Worm (Caenorhabditis elegans) whole organism, early embryonic: ENCODE results near the gene tftc-1.

Experiments used
- B0310.2 ChIP-seq: sonication (generic microtip); optimal IDR thresholded peaks from 2 replicates; lab custom pipeline; 2016; ENCODE audit warnings: mild to moderate bottlenecking, missing genetic modification characterization, missing compliant biosample characterization
- aly-1 ChIP-seq: sonication (generic microtip); optimal IDR thresholded peaks from 2 replicates; lab custom pipeline; 2016; ENCODE audit warnings: missing genetic modification characterization, missing compliant biosample characterization
- ama-1 ChIP-seq: fragments of 150-350 bp; optimal IDR thresholded peaks from 2 replicates; lab custom pipeline; 2014
- flt-1 ChIP-seq: fragments of 200-800 bp; sonication (Bioruptor generic); IDR thresholded peaks from 2 replicates; pipeline ENCODE4 v1.3.6; 2022; ENCODE audit warnings: missing genetic modification characterization, missing compliant biosample characterization
- hmbx-1 ChIP-seq: sonication (generic microtip); optimal IDR thresholded peaks from 2 replicates; lab custom pipeline; 2016; ENCODE audit warnings: mild to moderate bottlenecking, missing genetic modification characterization, missing compliant biosample characterization
- hnd-1 ChIP-seq: sonication (generic microtip); optimal IDR thresholded peaks from 2 replicates; lab custom pipeline; 2016; ENCODE audit warnings: missing genetic modification characterization, missing compliant biosample characterization
- pes-1 ChIP-seq: fragments of 200-800 bp; sonication (Bioruptor generic); IDR thresholded peaks from 2 replicates; pipeline ENCODE4 v1.3.6; 2022; ENCODE audit warnings: missing genetic modification reagents, missing genetic modification characterization, missing compliant biosample characterization
- scrt-1 ChIP-seq: fragments of 200-800 bp; sonication (Bioruptor generic); IDR thresholded peaks from 2 replicates; pipeline ENCODE4 v1.3.6; 2022; ENCODE audit warnings: missing genetic modification characterization, missing compliant biosample characterization
- sea-1 ChIP-seq: fragments of 200-800 bp; sonication (Bioruptor generic); conservative IDR thresholded peaks from 2 replicates; pipeline ENCODE4 v1.3.6; 2022; ENCODE audit warnings: missing genetic modification characterization, missing compliant biosample characterization
- tbx-11 ChIP-seq: fragments of 200-800 bp; sonication (Bioruptor generic); IDR thresholded peaks from 2 replicates; pipeline ENCODE4 v1.3.6; 2022; ENCODE audit warnings: missing genetic modification characterization, missing compliant biosample characterization
- tra-4 ChIP-seq: sonication (generic microtip); optimal IDR thresholded peaks from 2 replicates; lab custom pipeline; 2017; ENCODE audit warnings: missing genetic modification characterization, missing compliant biosample characterization

ce11 chrIV:2329540-2329939 is 19.5 kb upstream of the tftc-1 start, which contains the start of gene nhr-236:
- TF ChIP-seq tbx-11 (GFP tag; lab: Robert Waterston, UW) = no peak
- no peak for TF ChIP-seq hnd-1 (tag; lab: Kevin White, UChicago)
- TF ChIP-seq scrt-1 = no peak
- TF ChIP-seq sea-1 (GFP tag; lab: Robert Waterston, UW) = no peak
- no peak for TF ChIP-seq aly-1 (tag; lab: Kevin White, UChicago)
- no peak for TF ChIP-seq pes-1 (GFP tag; lab: Robert Waterston, UW)
- TF ChIP-seq ama-1 = no peak
- TF ChIP-seq hmbx-1 (tag; lab: Kevin White, UChicago) = no peak
- TF ChIP-seq B0310.2 (tag; lab: Kevin White, UChicago) = no peak
- no peak for TF ChIP-seq flt-1 (GFP tag; lab: Robert Waterston, UW)
- no peak for TF ChIP-seq tra-4
